Worm (Caenorhabditis elegans): Measurements from ENCODE around the gene srap-1.

The srap-1 gene

DNA sequence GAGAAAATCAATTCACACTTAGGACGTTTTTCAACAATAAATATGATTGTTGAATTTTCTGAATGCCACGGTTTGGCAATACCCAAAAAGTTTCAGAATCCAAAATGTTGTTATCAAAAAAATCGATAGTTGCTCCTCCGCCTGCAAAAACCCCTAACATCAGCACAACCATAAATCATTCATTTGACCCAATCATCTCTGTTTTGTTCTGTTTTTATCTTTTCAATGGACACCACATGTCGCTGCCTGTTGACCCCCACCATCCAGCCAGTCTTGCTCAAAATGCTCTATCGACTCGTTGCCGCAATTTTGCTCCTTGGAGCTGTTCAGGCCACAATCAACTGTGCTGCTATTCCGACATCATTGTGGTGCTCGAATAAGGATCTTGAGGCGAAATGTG lies 15.0 kb upstream of the srap-1 start, which contains the start of gene F37H8.5:
Gene F37H8.5, plus strand, starts transcription at position 181 of the 400 bp plus-strand sequence.
- TF ChIP-seq lin-14 (GFP tag; optimal IDR thresholded peaks at IDR 0.05) (peak; percentile 7), efl-1 (optimal IDR thresholded peaks at IDR 0.05) (no peak), efl-1 (GFP tag; optimal IDR thresholded peaks at IDR 0.05 in 1 of 2) (peak in 1 of 2 experiments; percentile 19), unc-86 (tag; optimal IDR thresholded peaks at IDR 0.05) (no peak), elt-2 (tag; optimal IDR thresholded peaks at IDR 0.05) (no peak), nhr-71 (tag; optimal IDR thresholded peaks at IDR 0.05) (peak; percentile 46), nhr-19 (GFP tag; conservative IDR thresholded peaks at IDR 0.05) (no peak), tbx-2 (tag; optimal IDR thresholded peaks at IDR 0.05) (no peak), sptf-1 (tag; optimal IDR thresholded peaks at IDR 0.05) (no peak), snpc-4 (tag; optimal IDR thresholded peaks at IDR 0.05) (no peak), rnt-1 (tag; optimal IDR thresholded peaks at IDR 0.05) (peak; percentile 59), sox-4 (tag; optimal IDR thresholded peaks at IDR 0.05) (no peak), unc-130 (tag; optimal IDR thresholded peaks at IDR 0.05) (peak; percentile 2), pax-3 (tag; optimal IDR thresholded peaks at IDR 0.05) (no peak), jun-1 (tag; optimal IDR thresholded peaks at IDR 0.05) (no peak), blmp-1 (tag; optimal IDR thresholded peaks at IDR 0.05) (no peak), elt-3 (tag; optimal IDR thresholded peaks at IDR 0.05) (no peak), ets-5 (GFP tag; IDR thresholded peaks at IDR 0.05) (no peak), lir-3 (tag; optimal IDR thresholded peaks at IDR 0.05; ENCODE audit: poor library complexity) (no peak)

DNA sequence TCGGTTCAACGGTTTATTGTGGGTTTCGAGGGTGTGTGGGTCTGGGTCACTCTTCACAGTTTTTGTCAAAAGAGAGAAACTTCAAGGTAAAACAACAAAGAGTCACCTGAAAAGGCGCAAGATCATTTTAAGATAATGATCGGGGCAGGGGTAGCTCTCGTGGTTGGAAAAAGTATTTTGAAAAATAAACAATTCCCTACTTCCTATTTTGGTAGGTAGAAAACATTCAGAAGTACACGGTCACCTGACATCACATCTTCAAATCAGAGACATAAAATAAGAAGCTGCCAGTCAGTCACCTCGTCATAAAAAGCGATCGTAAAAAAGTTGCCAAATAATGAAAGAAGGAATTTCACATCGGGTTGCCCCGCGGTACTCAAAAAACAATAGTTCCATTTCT lies 10.5 kb upstream of the srap-1 start:
- TF ChIP-seq efl-1 (optimal IDR thresholded peaks at IDR 0.05) (no peak), efl-1 (GFP tag; optimal IDR thresholded peaks at IDR 0.05 in 1 of 2) (peak in 1 of 2 experiments; percentile 58), swsn-7 (tag; optimal IDR thresholded peaks at IDR 0.05) (no peak), lin-14 (GFP tag; optimal IDR thresholded peaks at IDR 0.05) (peak; percentile 14), nhr-85 (tag) (peak; percentile 71)

DNA sequence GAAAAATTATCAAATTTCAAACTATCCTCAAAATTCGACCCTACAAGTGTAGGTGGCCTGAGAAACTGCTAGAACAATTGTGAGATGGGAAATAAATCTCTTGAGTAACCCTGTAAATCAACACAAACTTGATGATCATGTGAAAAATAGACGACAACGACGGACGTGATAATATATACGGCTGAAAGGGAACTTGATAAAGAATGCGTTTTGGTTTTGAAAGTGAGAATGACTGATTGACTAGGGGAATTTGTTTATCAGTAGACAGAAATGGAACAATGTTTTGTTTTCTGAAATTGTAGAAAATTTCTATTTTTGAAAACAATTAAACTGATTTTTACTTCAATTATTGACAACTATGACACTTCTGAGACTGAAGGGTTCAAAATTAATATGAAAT lies 9.5 kb upstream of the srap-1 start:
- no peak for TF ChIP-seq fkh-8 (tag; optimal IDR thresholded peaks at IDR 0.05)
- peak in 1 of 6 experiments; percentile 59 for TF ChIP-seq elt-3 (tag; optimal IDR thresholded peaks at IDR 0.05)
- TF ChIP-seq blmp-1 (tag; optimal IDR thresholded peaks at IDR 0.05), result peak; percentile 74
- no peak for TF ChIP-seq efl-1 (optimal IDR thresholded peaks at IDR 0.05)
- peak in 1 of 2 experiments; percentile 77 for TF ChIP-seq efl-1 (GFP tag; optimal IDR thresholded peaks at IDR 0.05 in 1 of 2)

DNA sequence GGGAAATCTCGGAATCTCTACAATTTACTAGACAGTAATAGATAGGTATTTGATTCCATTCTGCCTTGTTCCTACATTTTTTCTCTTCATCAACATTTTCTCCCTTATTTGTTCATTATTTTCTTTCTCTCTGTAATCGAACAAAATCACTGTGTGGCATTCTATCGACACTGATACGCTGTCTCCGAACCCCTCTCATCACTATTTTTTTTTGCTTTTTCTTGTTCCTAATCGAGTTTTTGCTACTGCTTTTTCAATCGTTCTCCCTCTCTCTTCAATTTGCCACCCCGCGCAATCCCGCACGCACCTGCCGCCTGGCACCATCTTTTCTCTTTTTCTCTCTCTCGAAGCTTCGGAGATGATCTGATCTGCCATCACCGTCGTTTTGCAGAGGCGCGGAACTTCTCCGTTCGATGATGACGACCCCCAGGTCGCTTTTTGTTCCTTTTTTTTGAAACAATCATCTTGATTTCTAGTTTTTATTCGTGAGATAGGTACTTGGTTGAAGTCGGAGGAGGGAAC lies 2.7 kb upstream of the srap-1 start:
- TF ChIP-seq lir-3 (tag; optimal IDR thresholded peaks at IDR 0.05; ENCODE audit: poor library complexity) (no peak), isw-1 (GFP tag; IDR thresholded peaks at IDR 0.05) (no peak), ceh-90 (tag; optimal IDR thresholded peaks at IDR 0.05) (no peak), hpl-2 (GFP tag; optimal IDR thresholded peaks at IDR 0.05) (no peak), blmp-1 (tag; optimal IDR thresholded peaks at IDR 0.05) (peak; percentile 61), pag-3 (tag; optimal IDR thresholded peaks at IDR 0.05; ENCODE audit: borderline replicate concordance, insufficient read depth) (peak; percentile 11), lin-14 (GFP tag; optimal IDR thresholded peaks at IDR 0.05) (peak; percentile 20), xbp-1 (tag; optimal IDR thresholded peaks at IDR 0.05) (no peak), grh-1 (GFP tag; IDR thresholded peaks at IDR 0.05) (no peak), hlh-17 (GFP tag; optimal IDR thresholded peaks at IDR 0.05; ENCODE audit: borderline replicate concordance) (no peak), vab-15 (tag; optimal IDR thresholded peaks at IDR 0.05) (no peak), nhr-11 (tag; optimal IDR thresholded peaks at IDR 0.05) (no peak), nhr-85 (tag) (no peak)

DNA sequence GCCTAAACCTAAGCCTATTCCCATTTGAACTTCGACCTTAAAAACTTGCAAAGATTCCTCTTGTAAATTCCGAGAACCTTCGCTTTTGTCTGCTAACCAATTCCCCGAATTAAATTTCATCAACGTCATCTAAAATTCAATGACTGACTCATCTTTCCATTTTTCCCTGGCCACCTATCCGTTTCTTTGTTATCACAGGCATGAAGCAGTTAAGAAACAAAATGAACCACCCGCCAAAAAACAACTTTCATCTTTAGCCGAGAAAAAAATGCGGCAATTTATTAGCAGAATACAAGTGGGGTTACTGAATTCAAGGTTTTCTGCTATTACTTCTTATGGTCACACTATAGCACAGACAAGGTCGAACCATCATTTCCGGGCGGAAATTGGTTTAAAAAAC lies 1.7 kb downstream of the srap-1 start:
- TF ChIP-seq egl-13 (tag; optimal IDR thresholded peaks at IDR 0.05) (no peak), ceh-90 (tag; optimal IDR thresholded peaks at IDR 0.05) (no peak), efl-1 (optimal IDR thresholded peaks at IDR 0.05) (no peak), efl-1 (GFP tag; optimal IDR thresholded peaks at IDR 0.05 in 1 of 2) (no peak), unc-62 (GFP tag; optimal IDR thresholded peaks at IDR 0.05) (no peak), lin-14 (GFP tag; optimal IDR thresholded peaks at IDR 0.05) (peak; percentile 35), mef-2 (tag; optimal IDR thresholded peaks at IDR 0.05) (no peak), blmp-1 (tag; optimal IDR thresholded peaks at IDR 0.05) (peak; percentile 54), dpl-1 (GFP tag; optimal IDR thresholded peaks at IDR 0.05) (no peak), snpc-4 (tag; optimal IDR thresholded peaks at IDR 0.05) (no peak), efl-3 (GFP tag; optimal IDR thresholded peaks at IDR 0.05) (no peak), pax-3 (tag; optimal IDR thresholded peaks at IDR 0.05) (no peak), swsn-7 (tag; optimal IDR thresholded peaks at IDR 0.05) (no peak), nhr-84 (tag; optimal IDR thresholded peaks at IDR 0.05) (no peak), lsy-2 (tag; optimal IDR thresholded peaks at IDR 0.05) (no peak), skn-1 (tag; optimal IDR thresholded peaks at IDR 0.05) (no peak), ama-1 (optimal IDR thresholded peaks at IDR 0.05) (no peak), nhr-85 (tag) (peak; percentile 70)
